Fruit fly (Drosophila melanogaster) whole organism: ENCODE results near the gene inaE.

ENCODE experiments used
- CG8478 ChIP-seq: fragments of >200 bp; optimal IDR thresholded peaks from 2 replicates; lab custom pipeline; 2018; ENCODE audit warnings: inconsistent platforms
- Dll ChIP-seq: fragments of >200 bp; optimal IDR thresholded peaks from 2 replicates; lab custom pipeline; 2017
- EcR ChIP-seq, 2 experiments: fragments of >200 bp; optimal IDR thresholded peaks; 2 replicates each; lab custom pipeline; 2017; ENCODE audit warnings: missing biosample characterization in 2 of 2, missing genetic modification characterization in 2 of 2, missing genetic modification reagents in 2 of 2
- pan ChIP-seq: fragments of >200 bp; optimal IDR thresholded peaks from 2 replicates; lab custom pipeline; 2017
- psq ChIP-seq: fragments of >200 bp; optimal IDR thresholded peaks from 2 replicates; lab custom pipeline; 2017
- usp ChIP-seq: fragments of >200 bp; optimal IDR thresholded peaks from 2 replicates; lab custom pipeline; 2017; ENCODE audit warnings: missing biosample characterization, missing genetic modification characterization, mixed read lengths

inaE gene

dm6 chrX:13818172-13818472 is 34.6 kb downstream of the inaE start:
- TF ChIP-seq psq (no peak), Dll (no peak), pan (no peak), CG8478 (lab: Kevin White, UChicago) (no peak), EcR (GFP tag; optimal IDR thresholded peaks at IDR 0.05; lab: Kevin White, UChicago) (no peak), usp (GFP tag; lab: Kevin White, UChicago) (no peak)

dm6 chrX:13818841-13819240 is 35.3 kb downstream of the inaE start:
- TF ChIP-seq CG8478 (lab: Kevin White, UChicago): no peak
- no peak for TF ChIP-seq Dll
- no peak for TF ChIP-seq usp (GFP tag; lab: Kevin White, UChicago)
- TF ChIP-seq EcR (GFP tag; optimal IDR thresholded peaks at IDR 0.05; lab: Kevin White, UChicago): no peak
- TF ChIP-seq psq: no peak
- no peak for TF ChIP-seq pan

DNA sequence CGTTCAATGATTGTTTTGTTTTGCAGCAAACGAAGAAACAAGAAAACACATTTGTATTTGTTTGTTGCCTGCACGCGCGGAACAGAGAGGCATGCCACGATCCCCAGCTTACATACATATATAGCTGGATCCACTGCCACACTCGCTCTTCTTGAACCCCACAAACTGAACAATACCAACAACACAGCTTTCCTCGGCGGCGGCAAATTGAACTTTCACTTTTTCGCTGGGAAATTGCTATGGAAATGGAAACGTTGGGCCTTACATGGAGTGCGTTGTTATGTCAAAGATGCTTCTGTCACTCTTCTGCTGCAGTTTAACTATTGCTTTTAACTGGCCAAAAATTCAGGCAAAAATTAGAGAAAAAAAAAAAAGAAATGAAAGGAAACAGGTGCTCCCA is 36.2 kb downstream of the inaE start:
- TF ChIP-seq Dll (no peak), usp (GFP tag; lab: Kevin White, UChicago) (no peak), EcR (GFP tag; optimal IDR thresholded peaks at IDR 0.05; lab: Kevin White, UChicago) (no peak), pan (no peak), psq (no peak), CG8478 (lab: Kevin White, UChicago) (no peak)

DNA sequence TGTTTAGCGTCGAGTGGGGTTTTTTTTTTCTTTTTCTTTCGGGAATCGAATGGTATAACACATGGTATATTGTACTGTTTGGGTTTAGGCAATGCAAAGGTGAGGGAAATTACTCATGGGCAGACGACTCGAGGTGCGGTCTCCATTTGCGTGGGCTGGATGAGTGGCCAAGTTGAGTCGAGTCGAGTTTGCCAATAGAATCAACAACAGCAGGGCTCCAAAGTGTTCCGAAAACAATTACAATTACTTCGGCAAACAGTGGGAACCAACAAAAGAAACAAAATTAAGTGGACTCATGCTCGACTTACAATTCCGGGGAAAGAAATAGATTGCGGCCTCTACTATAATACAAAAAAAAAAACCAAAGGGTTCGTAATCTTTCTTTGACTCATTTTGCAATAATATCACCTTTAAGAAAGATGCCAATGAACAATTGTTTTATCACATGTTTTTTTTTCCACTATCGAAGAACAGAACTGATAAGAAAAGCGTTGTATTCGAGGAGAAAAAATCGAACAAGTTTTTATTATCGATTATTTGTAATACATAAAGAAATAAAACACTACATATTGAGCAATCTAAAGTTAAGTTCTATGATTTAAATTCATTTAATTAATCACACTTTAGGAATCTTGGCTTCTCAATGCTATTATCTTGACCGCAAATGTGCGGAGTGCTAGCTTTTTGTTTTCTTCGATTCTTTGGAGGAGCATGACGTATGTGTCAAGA is 37.0 kb downstream of the inaE start:
- TF ChIP-seq psq (no peak), CG8478 (lab: Kevin White, UChicago) (no peak), EcR (GFP tag; optimal IDR thresholded peaks at IDR 0.05; lab: Kevin White, UChicago) (no peak), Dll (no peak), usp (GFP tag; lab: Kevin White, UChicago) (no peak), pan (no peak)

dm6 chrX:13821039-13821774 is 37.7 kb downstream of the inaE start:
- TF ChIP-seq psq (no peak), pan (no peak), Dll (no peak), CG8478 (lab: Kevin White, UChicago) (no peak), EcR (GFP tag; optimal IDR thresholded peaks at IDR 0.05; lab: Kevin White, UChicago) (no peak), usp (GFP tag; lab: Kevin White, UChicago) (no peak)

- TF ChIP-seq usp (GFP tag; lab: Kevin White, UChicago) (no peak), EcR (GFP tag; optimal IDR thresholded peaks at IDR 0.05; lab: Kevin White, UChicago) (no peak), psq (no peak), pan (no peak), CG8478 (lab: Kevin White, UChicago) (no peak), Dll (no peak)
Observed at dm6 chrX:13821775-13822493, 38.4 kb downstream of the inaE start, which contains the start of gene Clic. Gene Clic (minus strand): TSS chrX:13822307.

DNA sequence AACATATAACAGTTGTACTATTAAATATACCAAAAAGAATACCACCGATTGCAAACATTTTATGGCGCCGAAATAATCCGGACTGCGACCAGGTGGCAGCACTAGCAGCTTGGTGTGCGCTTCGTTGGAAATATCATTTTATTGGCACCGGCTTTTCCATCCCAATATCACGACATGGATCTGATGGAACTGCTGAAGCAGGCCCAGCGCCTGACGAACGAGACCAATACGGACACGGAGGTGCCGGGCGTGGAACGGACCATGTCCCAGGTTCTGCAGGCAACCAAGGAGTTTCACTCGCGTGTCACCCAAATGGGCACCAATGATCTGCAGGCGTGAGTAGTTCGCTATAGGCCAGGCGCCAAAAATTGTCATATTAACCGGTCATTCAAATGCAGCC is 39.2 kb downstream of the inaE start, which contains the start of gene Nup93-1:
Gene Nup93-1 (plus strand): TSS at position 74 of the 400 bp plus-strand sequence.
- TF ChIP-seq EcR (GFP tag; optimal IDR thresholded peaks at IDR 0.05; lab: Kevin White, UChicago): no peak
- no peak for TF ChIP-seq pan
- no peak for TF ChIP-seq CG8478 (lab: Kevin White, UChicago)
- TF ChIP-seq Dll: no peak
- no peak for TF ChIP-seq psq
- TF ChIP-seq usp (GFP tag; lab: Kevin White, UChicago): no peak

DNA sequence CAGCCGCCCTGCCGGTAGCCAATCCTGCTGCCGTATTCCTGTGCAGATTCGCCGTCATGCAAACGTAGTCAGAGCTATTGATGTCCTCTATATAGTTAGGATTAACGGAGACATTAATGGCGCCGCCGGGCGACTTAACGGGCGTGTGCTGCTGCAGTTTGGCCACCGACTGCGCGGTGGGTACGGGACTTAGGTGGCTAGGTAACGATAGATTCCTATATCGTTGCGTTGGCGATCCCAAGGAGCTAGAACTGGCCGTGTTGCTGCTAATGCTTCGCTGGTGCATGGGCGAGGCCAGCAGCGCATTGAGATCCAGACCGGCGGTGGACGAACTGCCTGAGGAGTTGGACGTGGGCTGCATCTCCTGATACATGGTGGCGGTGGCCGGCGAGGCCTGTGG is 45.4 kb downstream of the inaE start:
- TF ChIP-seq psq (no peak), EcR (GFP tag; optimal IDR thresholded peaks at IDR 0.05; lab: Kevin White, UChicago) (no peak), Dll (no peak), CG8478 (lab: Kevin White, UChicago) (no peak), pan (no peak), usp (GFP tag; lab: Kevin White, UChicago) (no peak)

DNA sequence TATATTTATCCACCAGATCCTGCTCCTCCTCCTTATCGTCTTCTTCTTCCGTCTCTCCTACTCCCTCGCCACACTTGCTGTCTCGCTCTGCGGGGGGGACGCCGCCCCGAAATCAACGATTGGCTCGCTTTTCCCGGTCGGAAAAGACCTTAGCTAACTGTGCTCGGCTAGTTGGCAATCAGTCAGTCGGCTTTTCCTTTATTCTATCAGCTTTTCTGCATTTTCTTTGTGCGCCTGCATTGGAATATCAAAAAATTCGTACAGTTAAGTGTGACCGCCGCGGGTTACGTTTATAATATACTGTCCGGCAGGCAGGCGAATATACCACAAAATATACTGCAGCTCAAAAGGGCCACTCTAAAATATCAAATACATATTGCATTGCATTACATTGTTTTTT is 46.5 kb downstream of the inaE start, which contains the start of gene jub:
Gene jub (minus strand): TSS at position 289 of the 400 bp plus-strand sequence.
- TF ChIP-seq usp (GFP tag; lab: Kevin White, UChicago) (no peak), CG8478 (lab: Kevin White, UChicago) (no peak), psq (no peak), Dll (no peak), pan (no peak), EcR (GFP tag; optimal IDR thresholded peaks at IDR 0.05; lab: Kevin White, UChicago) (no peak)

DNA sequence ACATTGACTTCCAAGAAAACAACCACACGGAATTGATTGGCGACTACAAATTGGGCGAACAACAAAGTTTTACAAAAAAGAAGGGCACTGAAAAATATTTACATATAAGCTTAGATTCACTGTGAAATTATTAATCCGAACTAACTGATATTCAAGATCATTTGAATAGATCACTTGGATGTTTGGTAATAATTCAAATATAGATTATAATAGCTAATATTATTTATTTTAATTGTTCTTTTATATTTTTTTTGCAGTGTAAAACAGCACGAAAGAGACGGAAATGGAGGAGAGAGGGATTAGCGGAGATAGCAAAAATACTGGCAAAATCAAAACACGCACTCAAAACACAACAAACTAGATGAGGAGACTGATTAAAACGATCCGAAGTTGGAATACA is 54.7 kb downstream of the inaE start:
- no peak for TF ChIP-seq psq
- TF ChIP-seq pan: no peak
- TF ChIP-seq CG8478 (lab: Kevin White, UChicago): no peak
- no peak for TF ChIP-seq usp (GFP tag; lab: Kevin White, UChicago)
- TF ChIP-seq Dll: no peak
- no peak for TF ChIP-seq EcR (GFP tag; optimal IDR thresholded peaks at IDR 0.05; lab: Kevin White, UChicago)

DNA sequence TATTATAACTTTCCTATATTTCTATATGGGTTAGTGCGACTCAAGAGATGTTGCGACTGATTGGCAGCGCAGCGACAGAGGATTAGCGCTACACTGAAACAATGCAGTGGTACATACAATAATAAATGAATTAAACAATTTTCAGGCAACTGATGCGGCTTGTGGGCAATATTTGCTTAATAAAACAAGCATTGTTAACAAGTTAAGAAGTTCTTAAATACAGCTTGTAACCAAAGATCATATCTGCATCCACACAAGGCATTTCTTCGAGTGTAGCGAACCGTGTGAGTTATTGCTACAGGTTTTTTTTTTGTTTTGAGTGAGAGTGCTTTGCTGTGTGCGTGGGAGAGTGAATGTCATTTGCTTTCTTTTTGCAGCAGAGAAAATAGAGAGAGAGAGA is 55.4 kb downstream of the inaE start:
- TF ChIP-seq psq (no peak), Dll (no peak), usp (GFP tag; lab: Kevin White, UChicago) (no peak), pan (no peak), EcR (GFP tag; optimal IDR thresholded peaks at IDR 0.05; lab: Kevin White, UChicago) (no peak), CG8478 (lab: Kevin White, UChicago) (no peak)

DNA sequence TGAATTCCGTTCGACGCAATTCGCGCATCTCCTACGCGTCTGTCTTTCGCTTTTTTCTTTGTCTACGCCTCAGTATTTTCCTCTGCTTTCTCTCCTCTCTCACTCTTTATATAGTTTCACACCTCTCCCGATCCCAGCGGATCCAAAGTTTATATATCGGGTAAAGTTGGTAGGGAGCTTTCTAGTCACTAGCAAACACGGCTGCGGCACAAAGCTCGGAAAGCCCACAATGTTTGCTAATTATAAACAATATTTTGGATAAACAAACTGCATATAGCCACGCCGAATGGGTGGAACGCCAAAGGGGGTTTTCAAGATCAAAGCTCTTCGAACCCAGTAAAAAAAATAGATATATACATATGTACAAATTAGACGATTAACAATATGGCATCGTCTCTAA is 56.6 kb downstream of the inaE start:
- no peak for TF ChIP-seq pan
- no peak for TF ChIP-seq EcR (GFP tag; optimal IDR thresholded peaks at IDR 0.05; lab: Kevin White, UChicago)
- TF ChIP-seq CG8478 (lab: Kevin White, UChicago): no peak
- no peak for TF ChIP-seq Dll
- no peak for TF ChIP-seq psq
- no peak for TF ChIP-seq usp (GFP tag; lab: Kevin White, UChicago)
